Fruit fly (Drosophila melanogaster) whole organism, wandering third instar larva: ENCODE data around the gene CG7298.

Experiments used
- Abd-B ChIP-seq: fragments of >200 bp; optimal IDR thresholded peaks from 2 replicates; lab custom pipeline; 2017; ENCODE audit warnings: missing biosample characterization, missing genetic modification characterization
- CG32264 ChIP-seq: fragments of 200-800 bp; sonication (Bioruptor generic); optimal IDR thresholded peaks from 2 replicates; lab custom pipeline; 2016; ENCODE audit warnings: missing biosample characterization, missing genetic modification characterization
- Dfd ChIP-seq: fragments of >200 bp; optimal IDR thresholded peaks from 2 replicates; lab custom pipeline; 2017; ENCODE audit warnings: missing biosample characterization, missing genetic modification characterization
- Hr83 ChIP-seq: fragments of 200-300 bp; sonication (Bioruptor generic); optimal IDR thresholded peaks from 2 replicates; lab custom pipeline; 2016; ENCODE audit warnings: missing biosample characterization, mild to moderate bottlenecking, missing genetic modification characterization, moderate library complexity; ENCODE audit not compliant: poor library complexity, severe bottlenecking
- Jra ChIP-seq: sonication (Bioruptor generic); optimal IDR thresholded peaks from 2 replicates; lab custom pipeline; 2016; ENCODE audit warnings: missing biosample characterization, missing genetic modification characterization
- Sp1 ChIP-seq: fragments of 200-800 bp; sonication (Bioruptor generic); optimal IDR thresholded peaks from 3 replicates; lab custom pipeline; 2019; ENCODE audit warnings: missing biosample characterization, mild to moderate bottlenecking, missing genetic modification characterization, moderate library complexity
- jim ChIP-seq: fragments of 175-275, 200-325 bp; sonication (Bioruptor generic); optimal IDR thresholded peaks from 2 replicates; lab custom pipeline; 2016; ENCODE audit warnings: missing biosample characterization, mild to moderate bottlenecking, missing genetic modification characterization
- pan ChIP-seq: fragments of >200 bp; optimal IDR thresholded peaks from 2 replicates; lab custom pipeline; 2017
- psq ChIP-seq: fragments of 200-800 bp; sonication (Bioruptor generic); optimal IDR thresholded peaks from 3 replicates; lab custom pipeline; 2017; ENCODE audit warnings: missing biosample characterization, mild to moderate bottlenecking, missing genetic modification characterization, moderate library complexity

- TF ChIP-seq Dfd (GFP tag; lab: Kevin White, UChicago), result no peak
- no peak for TF ChIP-seq CG32264 (GFP tag; lab: Kevin White, UChicago)
- no peak for TF ChIP-seq pan (lab: Kevin White, UChicago)
- TF ChIP-seq Hr83 (GFP tag; lab: Kevin White, UChicago), result no peak
- no peak for TF ChIP-seq Jra (GFP tag; lab: Kevin White, UChicago)
- no peak for TF ChIP-seq Sp1 (GFP tag; lab: Kevin White, UChicago)
- no peak for TF ChIP-seq Abd-B (GFP tag; lab: Kevin White, UChicago)
- no peak for TF ChIP-seq jim (GFP tag; lab: Kevin White, UChicago)
- TF ChIP-seq psq (GFP tag; lab: Kevin White, UChicago), result no peak
Measured at dm6 chr3L:20222617-20223016, 19.1 kb upstream of the CG7298 start.
